Worm (Caenorhabditis elegans) whole organism, L3 larva: ENCODE data around the gene fbxb-29.

Experiments
- R02D3.7 ChIP-seq: fragments of 150-350 bp; optimal IDR thresholded peaks from 2 replicates; lab custom pipeline; 2014; ENCODE audit warnings: missing biosample characterization, missing genetic modification characterization
- daf-12 ChIP-seq: fragments of 150-350 bp; optimal IDR thresholded peaks from 2 replicates; lab custom pipeline; 2014; ENCODE audit warnings: missing biosample characterization, missing genetic modification reagents, missing genetic modification characterization
- egl-5 ChIP-seq: fragments of 150-350 bp; optimal IDR thresholded peaks from 2 replicates; lab custom pipeline; 2017; ENCODE audit warnings: missing biosample characterization, missing genetic modification reagents, missing genetic modification characterization, inconsistent platforms
- elt-2 ChIP-seq: sonication (generic microtip); optimal IDR thresholded peaks from 2 replicates; lab custom pipeline; 2016; ENCODE audit warnings: missing genetic modification reagents, mild to moderate bottlenecking, missing genetic modification characterization, missing compliant biosample characterization
- nhr-11 ChIP-seq: fragments of 150-350 bp; optimal IDR thresholded peaks from 2 replicates; lab custom pipeline; 2014; ENCODE audit warnings: missing biosample characterization, missing genetic modification characterization
- nhr-237 ChIP-seq: fragments of 150-350 bp; optimal IDR thresholded peaks from 2 replicates; lab custom pipeline; 2014; ENCODE audit warnings: missing biosample characterization, missing genetic modification characterization
- nhr-43 ChIP-seq: sonication (generic microtip); optimal IDR thresholded peaks from 2 replicates; lab custom pipeline; 2016; ENCODE audit warnings: mild to moderate bottlenecking, missing genetic modification characterization, missing compliant biosample characterization; ENCODE audit not compliant: poor library complexity, severe bottlenecking
- nhr-76 ChIP-seq: fragments of 150-350 bp; sonication (generic microtip); optimal IDR thresholded peaks from 5 replicates; lab custom pipeline; 2014; ENCODE audit warnings: missing biosample characterization, missing genetic modification characterization
- pqm-1 ChIP-seq: fragments of 150-350 bp; optimal IDR thresholded peaks from 2 replicates; lab custom pipeline; 2017; ENCODE audit warnings: missing biosample characterization, missing genetic modification characterization, inconsistent platforms
- skn-1 ChIP-seq: fragments of 150-350 bp; optimal IDR thresholded peaks from 2 replicates; lab custom pipeline; 2014; ENCODE audit warnings: missing biosample characterization, missing genetic modification characterization
- snpc-4 ChIP-seq: fragments of 150-350 bp; optimal IDR thresholded peaks from 2 replicates; lab custom pipeline; 2014; ENCODE audit warnings: missing biosample characterization, missing genetic modification characterization
- zag-1 ChIP-seq: fragments of 150-350 bp; optimal IDR thresholded peaks from 2 replicates; lab custom pipeline; 2014; ENCODE audit warnings: missing biosample characterization, missing genetic modification characterization

- TF ChIP-seq elt-2 (tag; lab: Kevin White, UChicago) = no peak
- no peak for TF ChIP-seq skn-1 (tag; lab: Kevin White, UChicago)
- no peak for TF ChIP-seq nhr-11 (tag; lab: Kevin White, UChicago)
- TF ChIP-seq egl-5 (tag; lab: Kevin White, UChicago) = no peak
- TF ChIP-seq nhr-43 (tag; lab: Kevin White, UChicago) = no peak
- TF ChIP-seq nhr-76 (tag; lab: Kevin White, UChicago) = no peak
- no peak for TF ChIP-seq nhr-237 (tag; lab: Kevin White, UChicago)
- TF ChIP-seq pqm-1 (tag; lab: Kevin White, UChicago) = no peak
- no peak for TF ChIP-seq daf-12 (tag; lab: Kevin White, UChicago)
- TF ChIP-seq snpc-4 = no peak
- TF ChIP-seq zag-1 (tag; lab: Kevin White, UChicago) = no peak
- no peak for TF ChIP-seq R02D3.7 (tag; lab: Kevin White, UChicago)
Measured at ce11 chrII:982842-983241, 16.6 kb downstream of the fbxb-29 start, which contains the start of gene srh-274.
